Fruit fly (Drosophila melanogaster): ENCODE data around the gene Mink.

Gene Mink

DNA sequence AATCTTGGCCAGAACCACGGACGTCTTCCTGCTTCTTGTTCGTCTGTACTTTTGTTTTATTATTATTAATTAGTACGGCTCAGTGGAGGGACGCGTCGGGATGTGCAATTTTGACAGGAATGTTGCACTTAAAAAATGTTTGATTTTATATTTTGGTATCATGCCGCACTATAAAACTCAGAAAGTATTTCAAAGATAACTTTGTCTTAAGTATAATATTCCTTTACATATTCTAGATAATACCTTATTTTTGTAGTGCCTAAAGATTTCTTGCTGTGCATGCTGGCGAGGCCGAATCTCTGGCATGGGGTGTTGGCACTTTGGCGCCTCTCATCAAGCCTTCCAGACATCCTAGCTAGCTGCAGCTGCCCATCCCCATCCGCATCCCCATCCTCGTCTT is 30.9 kb downstream of the Mink start:
- TF ChIP-seq Rel (GFP tag; optimal IDR thresholded peaks at IDR 0.05) (no peak), Rel (tag; optimal IDR thresholded peaks at IDR 0.05) (no peak), N (GFP tag; optimal IDR thresholded peaks at IDR 0.05) (no peak), Dfd (GFP tag; optimal IDR thresholded peaks at IDR 0.05) (no peak), Hr83 (GFP tag; optimal IDR thresholded peaks at IDR 0.05; ENCODE audit: poor library complexity, severe bottlenecking) (no peak), fru (GFP tag; optimal IDR thresholded peaks at IDR 0.05) (no peak), CG32264 (GFP tag; optimal IDR thresholded peaks at IDR 0.05) (no peak), sage (GFP tag; optimal IDR thresholded peaks at IDR 0.05) (no peak), dsf (GFP tag; optimal IDR thresholded peaks at IDR 0.05; ENCODE audit: borderline replicate concordance) (no peak), h (GFP tag; optimal IDR thresholded peaks at IDR 0.05) (no peak), rgr (GFP tag; optimal IDR thresholded peaks at IDR 0.05) (no peak), usp (GFP tag; optimal IDR thresholded peaks at IDR 0.05) (no peak), Hr78 (GFP tag; optimal IDR thresholded peaks at IDR 0.05) (no peak), lola (GFP tag; optimal IDR thresholded peaks at IDR 0.05) (no peak), Abd-B (GFP tag; optimal IDR thresholded peaks at IDR 0.05) (no peak), dmrt93B (GFP tag; optimal IDR thresholded peaks at IDR 0.05) (no peak), HLH106 (tag; optimal IDR thresholded peaks at IDR 0.05) (no peak), foxo (GFP tag; optimal IDR thresholded peaks at IDR 0.05) (no peak)

dm6 chr3R:24962470-24962869 is 40.2 kb downstream of the Mink start:
- TF ChIP-seq sv (GFP tag; optimal IDR thresholded peaks at IDR 0.05), result peak; percentile 44
- no peak for TF ChIP-seq lola (GFP tag; optimal IDR thresholded peaks at IDR 0.05)
- TF ChIP-seq rgr (GFP tag; optimal IDR thresholded peaks at IDR 0.05), result peak; percentile 74
- TF ChIP-seq jim (GFP tag; optimal IDR thresholded peaks at IDR 0.05), result no peak
- peak; percentile 67 for TF ChIP-seq br (GFP tag; optimal IDR thresholded peaks at IDR 0.05)
- TF ChIP-seq sage (GFP tag; optimal IDR thresholded peaks at IDR 0.05), result peak; percentile 9
- TF ChIP-seq ey (GFP tag; optimal IDR thresholded peaks at IDR 0.05), result peak; percentile 72
- TF ChIP-seq Vsx2 (GFP tag; optimal IDR thresholded peaks at IDR 0.05; ENCODE audit: partially characterized antibody), result no peak
- peak; percentile 2 for TF ChIP-seq CG9705 (GFP tag; optimal IDR thresholded peaks at IDR 0.05)
- TF ChIP-seq psq (GFP tag; optimal IDR thresholded peaks at IDR 0.05), result peak; percentile 46
- TF ChIP-seq woc (GFP tag; optimal IDR thresholded peaks at IDR 0.05), result peak; percentile 47
- TF ChIP-seq Hnf4 (GFP tag; optimal IDR thresholded peaks at IDR 0.05), result peak; percentile 74
- peak; percentile 70 for TF ChIP-seq tai (GFP tag; optimal IDR thresholded peaks at IDR 0.05)
- peak; percentile 80 for TF ChIP-seq h (GFP tag; optimal IDR thresholded peaks at IDR 0.05)
- peak in 1 of 2 experiments; percentile 75 for TF ChIP-seq foxo (GFP tag; optimal IDR thresholded peaks at IDR 0.05)
- peak; percentile 70 for TF ChIP-seq fru (GFP tag; optimal IDR thresholded peaks at IDR 0.05)
- no peak for TF ChIP-seq Rel (GFP tag; optimal IDR thresholded peaks at IDR 0.05)
- peak; percentile 91 for TF ChIP-seq Rel (tag; optimal IDR thresholded peaks at IDR 0.05)
- no peak for TF ChIP-seq dsf (GFP tag; optimal IDR thresholded peaks at IDR 0.05; ENCODE audit: borderline replicate concordance)
- peak; percentile 59 for TF ChIP-seq CG32264 (GFP tag; optimal IDR thresholded peaks at IDR 0.05)
- peak; percentile 43 for TF ChIP-seq dmrt93B (GFP tag; optimal IDR thresholded peaks at IDR 0.05)
- peak; percentile 58 for TF ChIP-seq Sp1 (GFP tag; optimal IDR thresholded peaks at IDR 0.05)
- peak; percentile 67 for TF ChIP-seq OdsH (GFP tag; optimal IDR thresholded peaks at IDR 0.05)
- peak; percentile 16 for TF ChIP-seq brk (GFP tag; optimal IDR thresholded peaks at IDR 0.05)
- TF ChIP-seq Hr83 (GFP tag; optimal IDR thresholded peaks at IDR 0.05; ENCODE audit: poor library complexity, severe bottlenecking), result no peak
- peak; percentile 74 for TF ChIP-seq HLH106 (tag; optimal IDR thresholded peaks at IDR 0.05)

- TF ChIP-seq Jra (GFP tag; optimal IDR thresholded peaks at IDR 0.05), result no peak
- no peak for TF ChIP-seq brk (GFP tag; optimal IDR thresholded peaks at IDR 0.05)
- no peak for TF ChIP-seq jim (GFP tag; optimal IDR thresholded peaks at IDR 0.05)
- TF ChIP-seq dsf (GFP tag; optimal IDR thresholded peaks at IDR 0.05; ENCODE audit: borderline replicate concordance), result no peak
- TF ChIP-seq CG9705 (GFP tag; optimal IDR thresholded peaks at IDR 0.05), result no peak
- TF ChIP-seq ey (GFP tag; optimal IDR thresholded peaks at IDR 0.05), result no peak
- no peak for TF ChIP-seq Myc (optimal IDR thresholded peaks at IDR 0.05)
- no peak for TF ChIP-seq Hr83 (GFP tag; optimal IDR thresholded peaks at IDR 0.05; ENCODE audit: poor library complexity, severe bottlenecking)
- TF ChIP-seq h (GFP tag; optimal IDR thresholded peaks at IDR 0.05), result no peak
Observed at dm6 chr3R:24965403-24965802, 43.1 kb downstream of the Mink start.

- TF ChIP-seq jim (GFP tag; optimal IDR thresholded peaks at IDR 0.05), result no peak
- no peak for TF ChIP-seq sage (GFP tag; optimal IDR thresholded peaks at IDR 0.05)
- no peak for TF ChIP-seq Hnf4 (GFP tag; optimal IDR thresholded peaks at IDR 0.05)
- peak; percentile 9 for TF ChIP-seq woc (GFP tag; optimal IDR thresholded peaks at IDR 0.05)
- no peak for TF ChIP-seq CrebA (GFP tag; optimal IDR thresholded peaks at IDR 0.05; ENCODE audit: borderline replicate concordance)
Observed at dm6 chr3R:24966578-24966977, 44.3 kb downstream of the Mink start.

Measured in whole organism, wandering third instar larva.